Worm (Caenorhabditis elegans) whole organism, young adult: Measurements from ENCODE around the gene col-151.

Source experiments
- F10E7.11 ChIP-seq: sonication (generic microtip); optimal IDR thresholded peaks from 2 replicates; lab custom pipeline; 2017; ENCODE audit warnings: mild to moderate bottlenecking, missing genetic modification characterization, moderate library complexity, missing compliant biosample characterization
- F22D6.2 ChIP-seq: sonication (generic microtip); optimal IDR thresholded peaks from 2 replicates; lab custom pipeline; 2016; ENCODE audit warnings: mild to moderate bottlenecking, missing genetic modification characterization, missing compliant biosample characterization
- F23B12.7 ChIP-seq: sonication (generic microtip); optimal IDR thresholded peaks from 2 replicates; lab custom pipeline; 2017; ENCODE audit warnings: missing genetic modification characterization, mild to moderate bottlenecking, missing compliant biosample characterization, antibody characterized with exemption, moderate library complexity; ENCODE audit not compliant: insufficient read depth
- F33H1.4 ChIP-seq: fragments of 200-800 bp; sonication (Bioruptor generic); IDR thresholded peaks from 2 replicates; pipeline ENCODE4 v1.3.6; 2022; ENCODE audit warnings: missing genetic modification reagents, missing genetic modification characterization, missing compliant biosample characterization
- F39B2.1 ChIP-seq: fragments of 200-800 bp; sonication (Bioruptor generic); IDR thresholded peaks from 2 replicates; pipeline ENCODE4 v1.3.6; 2022; ENCODE audit warnings: missing genetic modification reagents, missing genetic modification characterization, missing compliant biosample characterization
- F55B11.4 ChIP-seq: sonication (generic microtip); optimal IDR thresholded peaks from 2 replicates; lab custom pipeline; 2016; ENCODE audit warnings: missing compliant biosample characterization, missing genetic modification characterization, borderline replicate concordance; ENCODE audit not compliant: insufficient read depth
- T07F8.4 ChIP-seq: sonication (generic microtip); optimal IDR thresholded peaks from 2 replicates; lab custom pipeline; 2016; ENCODE audit warnings: mild to moderate bottlenecking, missing genetic modification characterization, moderate library complexity, missing compliant biosample characterization
- Y95B8A.8 ChIP-seq: fragments of 200-800 bp; sonication (Bioruptor generic); IDR thresholded peaks from 2 replicates; pipeline ENCODE4 v1.3.6; 2022; ENCODE audit warnings: missing genetic modification reagents, missing genetic modification characterization, missing compliant biosample characterization
- ZK185.1 ChIP-seq: sonication (generic microtip); optimal IDR thresholded peaks from 2 replicates; lab custom pipeline; 2016; ENCODE audit warnings: mild to moderate bottlenecking, missing genetic modification characterization, missing compliant biosample characterization; ENCODE audit not compliant: poor library complexity, severe bottlenecking
- akir-1 ChIP-seq: fragments of 200-800 bp; sonication (Bioruptor generic); optimal IDR thresholded peaks from 2 replicates; lab custom pipeline; 2018; ENCODE audit warnings: mild to moderate bottlenecking, missing genetic modification characterization, moderate library complexity, missing compliant biosample characterization
- aptf-2 ChIP-seq: fragments of 200-800 bp; sonication (Bioruptor generic); conservative IDR thresholded peaks from 2 replicates; pipeline ENCODE4 v1.3.6; 2022; ENCODE audit warnings: missing genetic modification reagents, missing genetic modification characterization, missing compliant biosample characterization
- atf-7 ChIP-seq: sonication (generic microtip); optimal IDR thresholded peaks from 2 replicates; lab custom pipeline; 2017; ENCODE audit warnings: mild to moderate bottlenecking, missing genetic modification characterization, missing compliant biosample characterization
- attf-5 ChIP-seq: fragments of 200-800 bp; sonication (Bioruptor generic); optimal IDR thresholded peaks from 2 replicates; lab custom pipeline; 2018; ENCODE audit warnings: mild to moderate bottlenecking, missing genetic modification characterization, missing compliant biosample characterization
- bed-2 ChIP-seq: fragments of 200-800 bp; sonication (Bioruptor generic); IDR thresholded peaks from 2 replicates; pipeline ENCODE4 v1.3.6; 2022; ENCODE audit warnings: missing genetic modification reagents, missing genetic modification characterization, missing compliant biosample characterization
- cebp-1 ChIP-seq, 2 experiments: fragments of 200-800 bp in 1 of 2; sonication (Bioruptor generic) in 1 of 2; sonication (generic microtip) in 1 of 2; IDR thresholded peaks in 1 of 2; optimal IDR thresholded peaks in 1 of 2; 2 replicates each; pipeline versions ENCODE4 v1.3.6 to Lab custom; 2017 to 2022; ENCODE audit warnings: missing compliant biosample characterization in 2 of 2, missing genetic modification characterization in 2 of 2, mild to moderate bottlenecking in 1 of 2, missing genetic modification reagents in 1 of 2, moderate library complexity in 1 of 2
- ceh-79 ChIP-seq: sonication (generic microtip); optimal IDR thresholded peaks from 2 replicates; lab custom pipeline; 2017; ENCODE audit warnings: mild to moderate bottlenecking, missing genetic modification characterization, missing compliant biosample characterization
- dox-1 ChIP-seq: fragments of 200-800 bp; sonication (Bioruptor generic); IDR thresholded peaks from 2 replicates; pipeline ENCODE4 v1.3.6; 2022; ENCODE audit warnings: missing genetic modification reagents, missing genetic modification characterization, missing compliant biosample characterization
- egl-44 ChIP-seq: fragments of 200-800 bp; sonication (Bioruptor generic); IDR thresholded peaks from 2 replicates; pipeline ENCODE4 v1.3.6; 2022; ENCODE audit warnings: missing genetic modification reagents, missing genetic modification characterization, missing compliant biosample characterization
- fkh-3 ChIP-seq: sonication (generic microtip); optimal IDR thresholded peaks from 2 replicates; lab custom pipeline; 2016; ENCODE audit warnings: mild to moderate bottlenecking, missing genetic modification characterization, missing compliant biosample characterization
- gei-17 ChIP-seq: fragments of 200-800 bp; sonication (Bioruptor generic); optimal IDR thresholded peaks from 2 replicates; lab custom pipeline; 2018; ENCODE audit warnings: mild to moderate bottlenecking, missing genetic modification characterization, missing compliant biosample characterization
- hlh-12 ChIP-seq: sonication (generic microtip); optimal IDR thresholded peaks from 2 replicates; lab custom pipeline; 2016; ENCODE audit warnings: missing genetic modification characterization, missing compliant biosample characterization
- hmg-1.2 ChIP-seq: fragments of 200-800 bp; sonication (Bioruptor generic); IDR thresholded peaks from 2 replicates; pipeline ENCODE4 v1.3.6; 2022; ENCODE audit warnings: missing genetic modification reagents, missing genetic modification characterization, missing compliant biosample characterization
- let-526 ChIP-seq: fragments of 200-800 bp; sonication (Bioruptor generic); IDR thresholded peaks from 2 replicates; pipeline ENCODE4 v1.3.6; 2022; ENCODE audit warnings: missing genetic modification reagents, missing genetic modification characterization, missing compliant biosample characterization
- lin-40 ChIP-seq: sonication (generic microtip); optimal IDR thresholded peaks from 2 replicates; lab custom pipeline; 2016; ENCODE audit warnings: missing genetic modification characterization, mild to moderate bottlenecking, missing compliant biosample characterization, missing genotype, missing genetic modification reagents
- lsl-1 ChIP-seq: fragments of 200-800 bp; sonication (Bioruptor generic); optimal IDR thresholded peaks from 2 replicates; lab custom pipeline; 2018; ENCODE audit warnings: mild to moderate bottlenecking, missing genetic modification characterization, moderate library complexity, missing compliant biosample characterization
- madf-6 ChIP-seq: fragments of 200-800 bp; sonication (Bioruptor generic); IDR thresholded peaks from 2 replicates; pipeline ENCODE4 v1.3.6; 2022; ENCODE audit warnings: missing genetic modification reagents, missing genetic modification characterization, missing compliant biosample characterization
- mxl-1 ChIP-seq: sonication (generic microtip); optimal IDR thresholded peaks from 2 replicates; lab custom pipeline; 2016; ENCODE audit warnings: missing genetic modification characterization, missing compliant biosample characterization
- nhr-80 ChIP-seq: sonication (generic microtip); optimal IDR thresholded peaks from 2 replicates; lab custom pipeline; 2016; ENCODE audit warnings: missing genetic modification characterization, missing compliant biosample characterization
- sptf-2 ChIP-seq: fragments of 200-800 bp; sonication (Bioruptor generic); optimal IDR thresholded peaks from 2 replicates; lab custom pipeline; 2018; ENCODE audit warnings: mild to moderate bottlenecking, missing genetic modification characterization, missing compliant biosample characterization
- unc-130 ChIP-seq: sonication (generic microtip); optimal IDR thresholded peaks from 2 replicates; lab custom pipeline; 2016; ENCODE audit warnings: missing genetic modification reagents, missing genetic modification characterization, missing compliant biosample characterization
- xnd-1 ChIP-seq: sonication (generic microtip); optimal IDR thresholded peaks from 2 replicates; lab custom pipeline; 2016; ENCODE audit warnings: missing genotype, missing genetic modification reagents, missing genetic modification characterization, missing compliant biosample characterization
- ztf-18 ChIP-seq: sonication (generic microtip); optimal IDR thresholded peaks from 2 replicates; lab custom pipeline; 2016; ENCODE audit warnings: missing genotype, mild to moderate bottlenecking, missing genetic modification characterization, missing compliant biosample characterization

col-151 gene

DNA sequence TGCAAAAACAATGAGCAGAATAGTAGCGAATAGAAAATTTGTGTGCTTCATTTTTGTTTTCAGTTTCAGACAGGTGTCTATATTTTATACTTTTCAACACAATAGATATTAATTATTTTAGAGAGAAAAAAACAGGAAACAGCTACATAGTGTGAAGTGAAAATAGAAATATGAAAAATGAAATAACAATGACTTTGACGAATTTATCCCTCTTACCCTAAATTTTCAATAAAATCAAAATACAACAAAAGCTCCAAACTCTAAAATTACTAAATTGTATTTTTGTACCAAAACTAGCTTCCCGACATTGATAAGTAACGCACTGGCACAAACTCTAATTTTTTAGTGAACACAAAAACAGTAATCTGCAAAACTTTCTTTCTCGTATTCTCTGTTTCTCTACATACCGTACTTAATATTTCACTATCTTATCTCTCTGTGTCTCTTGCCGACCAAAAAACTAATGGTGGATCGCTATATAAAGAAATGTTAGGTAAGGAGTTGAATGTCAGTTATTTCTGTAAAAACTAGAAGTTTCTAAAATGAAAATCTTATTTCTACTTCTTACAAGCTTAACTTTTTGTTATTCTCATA, at the start of gene col-151, which contains the start of gene ugt-1:
col-151 (minus strand) TSS at position 51 of the 594 bp plus-strand sequence.
ugt-1 (plus strand) TSS at position 491 of the 594 bp plus-strand sequence.
- TF ChIP-seq aptf-2 (no peak), nhr-80 (tag; lab: Kevin White, UChicago) (peak; percentile 48), ztf-18 (tag; lab: Kevin White, UChicago) (no peak), Y95B8A.8 (no peak), hmg-1.2 (GFP tag; lab: Robert Waterston, UW) (peak; percentile 82), lin-40 (tag; lab: Kevin White, UChicago) (no peak)

DNA sequence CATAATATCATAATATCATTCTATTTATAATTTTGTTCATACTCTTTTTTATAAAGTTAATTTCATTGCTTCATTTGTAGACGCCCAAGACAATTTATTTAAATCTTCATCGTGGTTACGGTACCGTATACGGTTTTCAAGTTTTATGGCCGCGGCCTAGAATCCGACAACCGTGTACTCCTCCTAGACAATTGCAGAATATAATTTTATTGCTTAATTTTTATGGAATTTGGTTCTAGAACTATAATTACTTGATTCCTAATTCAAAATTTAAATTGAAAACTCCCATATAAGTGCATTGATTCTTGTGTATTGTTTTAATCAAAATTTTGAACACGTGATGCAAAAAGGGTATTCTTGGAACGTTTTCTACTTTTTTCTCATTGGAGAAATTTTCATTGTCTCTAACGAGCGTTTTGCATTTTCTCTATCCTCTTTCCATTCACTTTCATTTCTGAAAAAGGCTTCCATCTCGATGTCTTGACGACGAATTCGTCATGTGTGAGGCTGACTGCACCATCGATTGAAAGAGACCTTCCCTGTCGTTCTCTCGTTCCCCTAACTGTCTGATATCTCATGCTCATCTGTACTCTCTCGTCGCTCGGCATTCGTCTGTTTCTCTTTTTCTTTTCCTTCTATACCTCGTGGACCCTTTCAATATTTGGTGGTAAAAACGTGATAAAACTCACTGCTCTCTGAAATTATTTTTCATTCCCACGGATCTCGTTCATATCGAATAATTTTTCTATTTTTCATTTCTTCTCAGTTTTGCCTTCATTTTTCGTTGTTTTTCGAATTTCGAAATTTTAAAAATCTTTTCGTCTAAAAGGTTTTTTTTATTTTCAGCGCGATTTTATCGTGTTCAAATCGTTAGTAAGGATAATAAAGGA, 46.4 kb upstream of the col-151 start, which contains the start of gene pap-1:
pap-1 (plus strand) TSS at position 840 of the 890 bp plus-strand sequence.
- TF ChIP-seq xnd-1 (no peak), ZK185.1 (tag; lab: Kevin White, UChicago) (no peak), ceh-79 (tag; lab: Kevin White, UChicago) (no peak), dox-1 (GFP tag; lab: Robert Waterston, UW) (0 out of 2 replicates have a peak, but pooled peaks have one; percentile 39), hmg-1.2 (GFP tag; lab: Robert Waterston, UW) (peak; percentile 97), atf-7 (tag; lab: Kevin White, UChicago) (no peak), let-526 (GFP tag; lab: Robert Waterston, UW) (no peak), hlh-12 (tag; lab: Kevin White, UChicago) (no peak), T07F8.4 (tag; lab: Kevin White, UChicago) (no peak), F23B12.7 (no peak), F55B11.4 (no peak), F10E7.11 (tag; lab: Kevin White, UChicago) (no peak), cebp-1 (GFP tag; IDR thresholded peaks at IDR 0.05; lab: Robert Waterston, UW) (no peak), cebp-1 (tag; optimal IDR thresholded peaks at IDR 0.05; lab: Kevin White, UChicago) (peak; percentile 41), attf-5 (GFP tag; lab: Kevin White, UChicago) (peak; percentile 66), F39B2.1 (GFP tag; lab: Robert Waterston, UW) (no peak), egl-44 (no peak), Y95B8A.8 (no peak), lin-40 (tag; lab: Kevin White, UChicago) (no peak), unc-130 (GFP tag; lab: Kevin White, UChicago) (peak; percentile 22)

DNA sequence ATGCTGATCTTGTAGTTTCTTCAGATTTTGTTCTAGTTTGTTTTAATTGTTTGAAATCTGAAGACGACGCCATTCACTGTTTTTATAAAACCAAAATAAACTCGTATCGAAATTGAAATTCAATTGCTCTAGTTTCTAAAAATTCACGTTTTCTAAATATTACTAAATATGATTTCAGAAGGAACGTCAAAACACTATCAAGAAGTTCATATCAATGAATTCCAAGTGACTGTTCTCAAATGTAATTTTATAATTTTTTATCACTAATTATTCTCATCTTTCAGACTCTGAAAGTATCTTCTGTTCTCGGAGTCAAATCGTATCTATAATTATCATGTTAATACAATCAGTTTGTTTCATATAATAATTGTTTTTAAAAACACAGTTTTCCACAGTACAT, 45.7 kb upstream of the col-151 start, which contains the start of gene snf-10:
snf-10 (minus strand) TSS at position 101 of the 400 bp plus-strand sequence.
- TF ChIP-seq sptf-2 (GFP tag; lab: Kevin White, UChicago), result no peak
- TF ChIP-seq fkh-3 (tag; lab: Kevin White, UChicago), result no peak
- TF ChIP-seq madf-6, result no peak
- no peak for TF ChIP-seq mxl-1 (tag; lab: Kevin White, UChicago)
- TF ChIP-seq F39B2.1 (GFP tag; lab: Robert Waterston, UW), result no peak
- no peak for TF ChIP-seq akir-1
- TF ChIP-seq F22D6.2, result no peak
- TF ChIP-seq gei-17 (GFP tag; lab: Kevin White, UChicago), result no peak
- TF ChIP-seq, all 124 proteins: peak for 0

DNA sequence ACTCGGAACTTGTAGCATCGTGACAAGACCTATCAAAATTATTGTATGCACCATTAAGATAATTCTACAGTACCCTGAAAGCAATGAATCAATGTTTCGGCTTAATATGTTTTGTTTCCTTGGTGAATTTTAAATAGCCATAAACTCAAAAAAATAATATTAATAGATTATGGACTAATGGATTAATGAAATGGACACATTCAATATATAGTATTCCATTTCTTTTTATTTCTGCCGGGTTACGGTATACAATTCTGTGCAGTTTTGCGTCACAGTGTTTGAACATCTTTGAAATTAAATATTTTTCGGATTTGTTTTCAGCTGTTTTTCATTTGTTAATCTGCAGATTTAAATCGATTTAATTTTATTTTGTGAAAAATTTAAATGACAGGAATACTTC, 41.6 kb upstream of the col-151 start, which contains the start of gene set-22:
set-22 (plus strand) TSS at position 301 of the 400 bp plus-strand sequence.
- TF ChIP-seq lsl-1 (GFP tag; lab: Kevin White, UChicago) (peak; percentile 81), bed-2 (GFP tag; lab: Robert Waterston, UW) (no peak), F33H1.4 (GFP tag; lab: Robert Waterston, UW) (peak; percentile 18; the same call in 1 of the 2 replicates)
- TF ChIP-seq, all 124 proteins: peak for 2
